Worm (Caenorhabditis elegans): ENCODE data around the gene F43G6.10.

The F43G6.10 gene

DNA sequence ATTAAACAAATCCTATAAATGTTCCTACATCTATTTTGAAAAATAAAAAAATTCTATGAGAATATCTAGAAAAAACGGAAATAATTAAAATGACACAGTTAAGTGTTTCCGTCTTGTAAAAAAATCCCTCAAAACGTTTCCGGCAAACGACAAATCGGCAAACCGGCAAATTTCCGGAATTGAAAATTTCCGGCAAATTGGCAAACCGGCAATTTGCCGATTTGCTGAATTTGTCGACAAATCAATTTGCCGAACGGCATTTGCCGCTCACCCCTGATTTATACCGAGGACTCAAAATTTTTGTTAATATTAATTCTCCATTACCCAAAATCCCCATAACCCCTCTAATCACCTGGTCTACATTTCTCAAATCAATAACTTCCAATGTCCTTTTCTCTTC is 44.0 kb downstream of the F43G6.10 start:
- TF ChIP-seq nhr-23 (tag; optimal IDR thresholded peaks at IDR 0.05): no peak
- TF ChIP-seq daf-12 (tag; optimal IDR thresholded peaks at IDR 0.05): no peak
- no peak for TF ChIP-seq eor-1 (tag; optimal IDR thresholded peaks at IDR 0.05)
- TF ChIP-seq nhr-77 (tag; optimal IDR thresholded peaks at IDR 0.05): no peak
- TF ChIP-seq egl-27 (tag; optimal IDR thresholded peaks at IDR 0.05): no peak
- TF ChIP-seq nhr-76 (tag; optimal IDR thresholded peaks at IDR 0.05): no peak
- TF ChIP-seq ceh-9 (tag; optimal IDR thresholded peaks at IDR 0.05): no peak
- TF ChIP-seq jun-1 (tag; optimal IDR thresholded peaks at IDR 0.05): no peak
- TF ChIP-seq zag-1 (tag; optimal IDR thresholded peaks at IDR 0.05): no peak
- no peak for TF ChIP-seq nhr-43 (tag; optimal IDR thresholded peaks at IDR 0.05; ENCODE audit: poor library complexity, severe bottlenecking)
- TF ChIP-seq mml-1 (tag; optimal IDR thresholded peaks at IDR 0.05): no peak
- no peak for TF ChIP-seq ztf-4 (tag; optimal IDR thresholded peaks at IDR 0.05)
- TF ChIP-seq tbx-2 (tag; optimal IDR thresholded peaks at IDR 0.05): no peak
- TF ChIP-seq ceh-82 (tag; optimal IDR thresholded peaks at IDR 0.05): no peak
- TF ChIP-seq lin-39 (tag; optimal IDR thresholded peaks at IDR 0.05): no peak
- no peak for TF ChIP-seq hmg-11 (tag; optimal IDR thresholded peaks at IDR 0.05)
- TF ChIP-seq nhr-237 (tag; optimal IDR thresholded peaks at IDR 0.05): no peak
- TF ChIP-seq fkh-2 (tag; optimal IDR thresholded peaks at IDR 0.05): no peak
- TF ChIP-seq nhr-11 (tag; optimal IDR thresholded peaks at IDR 0.05): no peak

ce11 chrII:11854749-11855148 is 45.6 kb downstream of the F43G6.10 start:
- TF ChIP-seq ztf-4 (tag; optimal IDR thresholded peaks at IDR 0.05) (no peak), nhr-237 (tag; optimal IDR thresholded peaks at IDR 0.05) (no peak), ceh-9 (tag; optimal IDR thresholded peaks at IDR 0.05) (no peak), nhr-67 (tag; optimal IDR thresholded peaks at IDR 0.05) (no peak), lin-15B (tag; optimal IDR thresholded peaks at IDR 0.05) (no peak), egl-5 (tag; optimal IDR thresholded peaks at IDR 0.05) (no peak), aly-2 (tag; optimal IDR thresholded peaks at IDR 0.05) (no peak), nhr-77 (tag; optimal IDR thresholded peaks at IDR 0.05) (no peak), ztf-11 (tag; optimal IDR thresholded peaks at IDR 0.05) (no peak), nhr-43 (tag; optimal IDR thresholded peaks at IDR 0.05; ENCODE audit: poor library complexity, severe bottlenecking) (no peak), ceh-82 (tag; optimal IDR thresholded peaks at IDR 0.05) (no peak), ZK546.5 (tag; optimal IDR thresholded peaks at IDR 0.05) (no peak), sea-2 (GFP tag; optimal IDR thresholded peaks at IDR 0.05) (no peak), nhr-12 (tag; optimal IDR thresholded peaks at IDR 0.05) (no peak), snpc-4 (tag; optimal IDR thresholded peaks at IDR 0.05) (no peak), nhr-76 (tag; optimal IDR thresholded peaks at IDR 0.05) (no peak)

DNA sequence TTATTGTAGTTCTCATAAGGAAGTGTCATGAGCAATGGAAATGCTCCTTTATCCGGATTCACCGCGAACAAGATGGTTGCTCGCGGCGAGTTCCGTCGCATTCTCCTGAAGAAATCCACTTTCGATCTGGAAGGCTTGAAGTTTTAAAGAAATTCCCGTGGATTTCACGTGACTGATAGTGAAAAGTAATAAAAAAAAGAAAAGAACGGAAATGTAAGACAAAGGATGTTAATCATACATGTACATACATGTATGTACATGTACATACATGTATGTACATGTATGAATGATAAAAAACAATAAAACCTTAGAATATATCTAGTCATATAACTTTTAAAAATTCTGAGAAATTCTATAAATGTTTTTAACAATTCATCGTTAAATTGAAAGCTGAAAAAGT is 47.2 kb downstream of the F43G6.10 start, which contains the start of gene clh-1:
Gene clh-1, minus strand, starts transcription at position 101 of the 400 bp plus-strand sequence.
- no peak for TF ChIP-seq egl-5 (tag; optimal IDR thresholded peaks at IDR 0.05)
- TF ChIP-seq nhr-237 (tag; optimal IDR thresholded peaks at IDR 0.05): no peak
- no peak for TF ChIP-seq nhr-43 (tag; optimal IDR thresholded peaks at IDR 0.05; ENCODE audit: poor library complexity, severe bottlenecking)

DNA sequence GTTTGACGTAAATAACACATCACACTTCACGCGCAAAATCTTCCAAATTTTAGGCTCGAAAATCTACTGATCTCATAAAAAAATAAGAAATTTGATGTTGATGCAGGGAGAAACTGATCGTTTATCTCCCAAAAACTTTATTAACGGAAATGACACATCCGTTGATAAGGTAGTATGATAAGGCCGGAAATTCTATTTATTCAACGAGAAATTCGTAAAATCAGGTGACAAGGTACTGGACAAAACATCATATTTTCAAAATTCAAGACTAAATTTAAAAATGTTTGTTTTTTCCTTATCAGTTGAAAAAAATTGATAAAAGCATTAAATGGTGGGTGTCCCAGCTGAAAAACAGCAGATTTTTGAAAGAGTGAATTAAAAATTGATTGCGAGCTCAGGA is 50.7 kb downstream of the F43G6.10 start:
- TF ChIP-seq mml-1 (tag; optimal IDR thresholded peaks at IDR 0.05) (no peak), elt-2 (tag; optimal IDR thresholded peaks at IDR 0.05) (peak; percentile 52), pqm-1 (tag; optimal IDR thresholded peaks at IDR 0.05) (peak; percentile 39)

Data from whole organism, L3 larva.